Worm (Caenorhabditis elegans) whole organism, young adult: ENCODE data around the gene try-4.

ENCODE experiments used
- B0035.1 ChIP-seq: sonication (generic microtip); optimal IDR thresholded peaks from 2 replicates; lab custom pipeline; 2016; ENCODE audit warnings: missing genetic modification characterization, mild to moderate bottlenecking, missing compliant biosample characterization, missing genotype, missing genetic modification reagents
- F57A8.1 ChIP-seq: fragments of 200-800 bp; sonication (Bioruptor generic); optimal IDR thresholded peaks from 2 replicates; lab custom pipeline; 2018; ENCODE audit warnings: mild to moderate bottlenecking, missing genetic modification characterization, moderate library complexity, missing compliant biosample characterization
- K12H6.12 ChIP-seq: fragments of 200-800 bp; sonication (Bioruptor generic); optimal IDR thresholded peaks from 2 replicates; lab custom pipeline; 2018; ENCODE audit warnings: mild to moderate bottlenecking, missing genetic modification characterization, missing compliant biosample characterization
- T07F8.4 ChIP-seq: sonication (generic microtip); optimal IDR thresholded peaks from 2 replicates; lab custom pipeline; 2016; ENCODE audit warnings: mild to moderate bottlenecking, missing genetic modification characterization, moderate library complexity, missing compliant biosample characterization
- Y53G8AR.9 ChIP-seq: fragments of 200-800 bp; sonication (Bioruptor generic); conservative IDR thresholded peaks from 2 replicates; pipeline ENCODE4 v1.3.6; 2022; ENCODE audit warnings: missing genetic modification reagents, missing genetic modification characterization, missing compliant biosample characterization
- ZK185.1 ChIP-seq: sonication (generic microtip); optimal IDR thresholded peaks from 2 replicates; lab custom pipeline; 2016; ENCODE audit warnings: mild to moderate bottlenecking, missing genetic modification characterization, missing compliant biosample characterization; ENCODE audit not compliant: poor library complexity, severe bottlenecking
- akir-1 ChIP-seq: fragments of 200-800 bp; sonication (Bioruptor generic); optimal IDR thresholded peaks from 2 replicates; lab custom pipeline; 2018; ENCODE audit warnings: mild to moderate bottlenecking, missing genetic modification characterization, moderate library complexity, missing compliant biosample characterization
- ama-1 ChIP-seq, 3 experiments: fragments of 150-350 bp in 1 of 3; sonication (generic microtip) in 2 of 3; optimal IDR thresholded peaks; 2 replicates each; lab custom pipeline; 2014 to 2018; ENCODE audit warnings: missing biosample characterization in 2 of 3, missing genetic modification characterization in 2 of 3, missing genetic modification reagents in 2 of 3
- aptf-3 ChIP-seq: fragments of 200-800 bp; sonication (Bioruptor generic); IDR thresholded peaks from 2 replicates; pipeline ENCODE4 v1.3.6; 2022; ENCODE audit warnings: missing genetic modification characterization, missing compliant biosample characterization
- athp-1 ChIP-seq: sonication (generic microtip); optimal IDR thresholded peaks from 2 replicates; lab custom pipeline; 2017; ENCODE audit warnings: mild to moderate bottlenecking, missing genetic modification characterization, missing compliant biosample characterization
- attf-3 ChIP-seq: fragments of 200-800 bp; sonication (Bioruptor generic); conservative IDR thresholded peaks from 2 replicates; pipeline ENCODE4 v1.3.6; 2022; ENCODE audit warnings: missing genetic modification reagents, missing genetic modification characterization, missing compliant biosample characterization
- attf-5 ChIP-seq: fragments of 200-800 bp; sonication (Bioruptor generic); optimal IDR thresholded peaks from 2 replicates; lab custom pipeline; 2018; ENCODE audit warnings: mild to moderate bottlenecking, missing genetic modification characterization, missing compliant biosample characterization
- attf-6 ChIP-seq: fragments of 200-800 bp; sonication (Bioruptor generic); IDR thresholded peaks from 2 replicates; pipeline ENCODE4 v1.3.6; 2022; ENCODE audit warnings: missing genetic modification reagents, missing genetic modification characterization, missing compliant biosample characterization
- bed-2 ChIP-seq: fragments of 200-800 bp; sonication (Bioruptor generic); IDR thresholded peaks from 2 replicates; pipeline ENCODE4 v1.3.6; 2022; ENCODE audit warnings: missing genetic modification reagents, missing genetic modification characterization, missing compliant biosample characterization
- cebp-1 ChIP-seq, 2 experiments: fragments of 200-800 bp in 1 of 2; sonication (Bioruptor generic) in 1 of 2; sonication (generic microtip) in 1 of 2; IDR thresholded peaks in 1 of 2; optimal IDR thresholded peaks in 1 of 2; 2 replicates each; pipeline versions ENCODE4 v1.3.6 to Lab custom; 2017 to 2022; ENCODE audit warnings: missing compliant biosample characterization in 2 of 2, missing genetic modification characterization in 2 of 2, mild to moderate bottlenecking in 1 of 2, missing genetic modification reagents in 1 of 2, moderate library complexity in 1 of 2
- ceh-100 ChIP-seq: fragments of 200-800 bp; sonication (Bioruptor generic); IDR thresholded peaks from 2 replicates; pipeline ENCODE4 v1.3.6; 2022; ENCODE audit warnings: missing genetic modification reagents, missing genetic modification characterization, missing compliant biosample characterization
- ceh-27 ChIP-seq: fragments of 200-800 bp; sonication (Bioruptor generic); optimal IDR thresholded peaks from 2 replicates; lab custom pipeline; 2018; ENCODE audit warnings: mild to moderate bottlenecking, missing genetic modification characterization, moderate library complexity, missing compliant biosample characterization
- ceh-58 ChIP-seq: fragments of 200-800 bp; sonication (Bioruptor generic); IDR thresholded peaks from 2 replicates; pipeline ENCODE4 v1.3.6; 2022; ENCODE audit warnings: missing genetic modification characterization, missing compliant biosample characterization
- ceh-79 ChIP-seq: sonication (generic microtip); optimal IDR thresholded peaks from 2 replicates; lab custom pipeline; 2017; ENCODE audit warnings: mild to moderate bottlenecking, missing genetic modification characterization, missing compliant biosample characterization
- die-1 ChIP-seq: sonication (generic microtip); optimal IDR thresholded peaks from 2 replicates; lab custom pipeline; 2016; ENCODE audit warnings: missing genotype, mild to moderate bottlenecking, missing genetic modification characterization, missing compliant biosample characterization
- egl-18 ChIP-seq: fragments of 200-800 bp; sonication (Bioruptor generic); IDR thresholded peaks from 2 replicates; pipeline ENCODE4 v1.3.6; 2022; ENCODE audit warnings: missing genetic modification reagents, missing genetic modification characterization, missing compliant biosample characterization
- fkh-3 ChIP-seq: sonication (generic microtip); optimal IDR thresholded peaks from 2 replicates; lab custom pipeline; 2016; ENCODE audit warnings: mild to moderate bottlenecking, missing genetic modification characterization, missing compliant biosample characterization
- hlh-26 ChIP-seq: fragments of 200-800 bp; sonication (Bioruptor generic); conservative IDR thresholded peaks from 2 replicates; pipeline ENCODE4 v1.3.6; 2022; ENCODE audit warnings: missing genetic modification reagents, missing genetic modification characterization, missing compliant biosample characterization
- hmg-20 ChIP-seq: fragments of 200-800 bp; sonication (Bioruptor generic); IDR thresholded peaks from 2 replicates; pipeline ENCODE4 v1.3.6; 2022; ENCODE audit warnings: missing genetic modification reagents, missing genetic modification characterization, missing compliant biosample characterization
- hrde-1 ChIP-seq: sonication (generic microtip); optimal IDR thresholded peaks from 2 replicates; lab custom pipeline; 2016; ENCODE audit warnings: missing genetic modification characterization, mild to moderate bottlenecking, missing compliant biosample characterization, moderate library complexity, missing genotype, missing genetic modification reagents, borderline replicate concordance
- lin-26 ChIP-seq: fragments of 200-800 bp; sonication (Bioruptor generic); IDR thresholded peaks from 2 replicates; pipeline ENCODE4 v1.3.6; 2022; ENCODE audit warnings: missing genetic modification reagents, missing genetic modification characterization, missing compliant biosample characterization
- lin-35 ChIP-seq, 3 experiments: fragments of 150-350 bp in 2 of 3; sonication (generic microtip) in 1 of 3; optimal IDR thresholded peaks; 2 replicates each; lab custom pipeline; 2014 to 2018; ENCODE audit warnings: missing biosample characterization in 3 of 3, missing genetic modification characterization in 3 of 3, missing genetic modification reagents in 3 of 3
- lir-1 ChIP-seq: fragments of 200-800 bp; sonication (Bioruptor generic); conservative IDR thresholded peaks from 2 replicates; pipeline ENCODE4 v1.3.6; 2022; ENCODE audit warnings: missing genetic modification reagents, missing genetic modification characterization, missing compliant biosample characterization
- lsy-27 ChIP-seq: sonication (generic microtip); optimal IDR thresholded peaks from 2 replicates; lab custom pipeline; 2017; ENCODE audit warnings: missing genetic modification characterization, mild to moderate bottlenecking, missing compliant biosample characterization, antibody characterized with exemption, missing genotype, borderline replicate concordance; ENCODE audit not compliant: insufficient read depth
- madf-3 ChIP-seq: fragments of 200-800 bp; sonication (Bioruptor generic); IDR thresholded peaks from 2 replicates; pipeline ENCODE4 v1.3.6; 2022; ENCODE audit warnings: missing genetic modification reagents, missing genetic modification characterization, missing compliant biosample characterization
- nhr-179 ChIP-seq: sonication (generic microtip); optimal IDR thresholded peaks from 2 replicates; lab custom pipeline; 2016; ENCODE audit warnings: mild to moderate bottlenecking, missing genetic modification characterization, missing compliant biosample characterization
- pha-4 ChIP-seq: fragments of 150-350 bp; sonication (generic microtip); optimal IDR thresholded peaks from 2 replicates; lab custom pipeline; 2014; ENCODE audit warnings: missing biosample characterization, missing genetic modification reagents, missing genetic modification characterization
- snpc-1.1 ChIP-seq: sonication (generic microtip); optimal IDR thresholded peaks from 2 replicates; lab custom pipeline; 2017; ENCODE audit warnings: missing genetic modification characterization, mild to moderate bottlenecking, missing compliant biosample characterization, antibody characterized with exemption, moderate library complexity, missing genotype, missing genetic modification reagents; ENCODE audit not compliant: insufficient read depth
- snpc-3.4 ChIP-seq: sonication (generic microtip); optimal IDR thresholded peaks from 2 replicates; lab custom pipeline; 2017; ENCODE audit warnings: missing genetic modification characterization, mild to moderate bottlenecking, missing compliant biosample characterization, antibody characterized with exemption, moderate library complexity, missing genotype, missing genetic modification reagents
- snpc-4 ChIP-seq, 5 experiments: fragments of 150-350 bp in 1 of 5; sonication (generic microtip) in 4 of 5; optimal IDR thresholded peaks; 2 replicates each; lab custom pipeline; 2014 to 2018; ENCODE audit warnings: missing genetic modification characterization in 5 of 5, missing biosample characterization in 3 of 5, antibody characterized with exemption in 2 of 5, mild to moderate bottlenecking in 2 of 5, missing compliant biosample characterization in 2 of 5, missing genotype in 2 of 5, moderate library complexity in 2 of 5, missing genetic modification reagents in 1 of 5
- tbp1 ChIP-seq: fragments of 200-800 bp; sonication (Bioruptor generic); optimal IDR thresholded peaks from 2 replicates; lab custom pipeline; 2018; ENCODE audit warnings: mild to moderate bottlenecking, missing genetic modification characterization, missing compliant biosample characterization
- tbx-9 ChIP-seq: sonication (generic microtip); optimal IDR thresholded peaks from 2 replicates; lab custom pipeline; 2016; ENCODE audit warnings: borderline replicate concordance, missing genetic modification characterization, inconsistent platforms, missing compliant biosample characterization
- unc-130 ChIP-seq: sonication (generic microtip); optimal IDR thresholded peaks from 2 replicates; lab custom pipeline; 2016; ENCODE audit warnings: missing genetic modification reagents, missing genetic modification characterization, missing compliant biosample characterization
- unc-62 ChIP-seq: fragments of 150-350 bp; optimal IDR thresholded peaks from 2 replicates; lab custom pipeline; 2014; ENCODE audit warnings: missing biosample characterization, missing genetic modification reagents, missing genetic modification characterization
- xnd-1 ChIP-seq: sonication (generic microtip); optimal IDR thresholded peaks from 2 replicates; lab custom pipeline; 2016; ENCODE audit warnings: missing genotype, missing genetic modification reagents, missing genetic modification characterization, missing compliant biosample characterization
- zim-3 ChIP-seq: sonication (generic microtip); optimal IDR thresholded peaks from 2 replicates; lab custom pipeline; 2017; ENCODE audit warnings: mild to moderate bottlenecking, missing genetic modification characterization, moderate library complexity, missing compliant biosample characterization
- ztf-26 ChIP-seq: sonication (generic microtip); optimal IDR thresholded peaks from 2 replicates; lab custom pipeline; 2017; ENCODE audit warnings: missing genetic modification characterization, missing compliant biosample characterization
- ztf-3 ChIP-seq: fragments of 200-800 bp; sonication (Bioruptor generic); optimal IDR thresholded peaks from 2 replicates; lab custom pipeline; 2018; ENCODE audit warnings: mild to moderate bottlenecking, missing genetic modification characterization, missing compliant biosample characterization
- ztf-6 ChIP-seq: fragments of 200-800 bp; sonication (Bioruptor generic); IDR thresholded peaks from 2 replicates; pipeline ENCODE4 v1.3.6; 2022; ENCODE audit warnings: missing genetic modification reagents, missing genetic modification characterization, missing compliant biosample characterization

try-4 gene

ce11 chrV:20829511-20829910, 31.4 kb downstream of the try-4 start, which contains the start of gene num-1:
TSS of gene num-1 (plus strand) at chrV:20829811.
- no peak for TF ChIP-seq snpc-3.4 (tag; lab: Kevin White, UChicago)
- TF ChIP-seq ceh-100, result no peak
- no peak for TF ChIP-seq cebp-1 (GFP tag; IDR thresholded peaks at IDR 0.05; lab: Robert Waterston, UW)
- TF ChIP-seq cebp-1 (tag; optimal IDR thresholded peaks at IDR 0.05; lab: Kevin White, UChicago), result no peak
- TF ChIP-seq snpc-4 (GFP tag; optimal IDR thresholded peaks at IDR 0.05; lab: Kevin White, UChicago), result no peak
- no peak for TF ChIP-seq snpc-4 (tag; optimal IDR thresholded peaks at IDR 0.05; lab: Kevin White, UChicago)
- no peak for TF ChIP-seq tbx-9 (tag; lab: Kevin White, UChicago)
- no peak for TF ChIP-seq attf-3 (GFP tag; lab: Robert Waterston, UW)

ce11 chrV:20828820-20829219, 32.1 kb downstream of the try-4 start, which contains the start of gene sbt-1:
TSS of gene sbt-1 (minus strand) at chrV:20828881.
- TF ChIP-seq fkh-3 (tag; lab: Kevin White, UChicago) (no peak), tbp1 (GFP tag; lab: Kevin White, UChicago) (no peak), hlh-26 (GFP tag; lab: Robert Waterston, UW) (no peak), ceh-27 (GFP tag; lab: Kevin White, UChicago) (peak; percentile 6), F57A8.1 (GFP tag; lab: Kevin White, UChicago) (no peak), unc-130 (no peak), pha-4 (tag; lab: Kevin White, UChicago) (no peak), lsy-27 (tag; lab: Kevin White, UChicago) (no peak), lin-26 (GFP tag; lab: Robert Waterston, UW) (no peak), xnd-1 (tag; lab: Kevin White, UChicago) (no peak), ZK185.1 (tag; lab: Kevin White, UChicago) (peak; percentile 37), egl-18 (no peak), aptf-3 (GFP tag; lab: Robert Waterston, UW) (no peak), die-1 (no peak), tbx-9 (tag; lab: Kevin White, UChicago) (no peak), B0035.1 (tag; lab: Kevin White, UChicago) (no peak), snpc-1.1 (tag; lab: Kevin White, UChicago) (no peak), K12H6.12 (tag; lab: Kevin White, UChicago) (peak; percentile 58), ztf-6 (GFP tag; lab: Robert Waterston, UW) (no peak), lin-35 (GFP tag; optimal IDR thresholded peaks at IDR 0.05; lab: Kevin White, UChicago) (no peak), attf-6 (no peak), ztf-3 (GFP tag; lab: Kevin White, UChicago) (no peak), ceh-58 (GFP tag; lab: Robert Waterston, UW) (no peak), hrde-1 (tag; lab: Kevin White, UChicago) (no peak), snpc-4 (GFP tag; optimal IDR thresholded peaks at IDR 0.05; lab: Kevin White, UChicago) (no peak), snpc-4 (tag; optimal IDR thresholded peaks at IDR 0.05; lab: Kevin White, UChicago) (no peak), ztf-26 (no peak), bed-2 (0 out of 2 replicates have a peak, but pooled peaks have one; percentile 15), madf-3 (GFP tag; lab: Robert Waterston, UW) (no peak), lir-1 (GFP tag; lab: Robert Waterston, UW) (peak; percentile 32), akir-1 (no peak), attf-5 (GFP tag; lab: Kevin White, UChicago) (peak; percentile 13), T07F8.4 (tag; lab: Kevin White, UChicago) (no peak), nhr-179 (tag; lab: Kevin White, UChicago) (no peak), hmg-20 (GFP tag; lab: Robert Waterston, UW) (no peak), ama-1 (optimal IDR thresholded peaks at IDR 0.05; lab: Kevin White, UChicago) (no peak), ama-1 (GFP tag; optimal IDR thresholded peaks at IDR 0.05; lab: Kevin White, UChicago) (no peak), zim-3 (tag; lab: Kevin White, UChicago) (no peak), unc-62 (GFP tag; lab: Kevin White, UChicago) (no peak), Y53G8AR.9 (GFP tag; lab: Robert Waterston, UW) (no peak), athp-1 (tag; lab: Kevin White, UChicago) (no peak), ceh-79 (tag; lab: Kevin White, UChicago) (no peak)
